Worm (Caenorhabditis elegans) whole organism, L4 larva: ENCODE results near the gene srw-107.
A peak's percentile ranks its signal among the peaks of the same experiment; 100 is the strongest.

Source experiments
- D1046.2 ChIP-seq: fragments of 200-800 bp; sonication (Bioruptor generic); IDR thresholded peaks from 2 replicates; pipeline ENCODE4 v1.3.6; 2022; ENCODE audit warnings: missing genetic modification characterization, missing compliant biosample characterization
- F26F4.8 ChIP-seq: fragments of 200-800 bp; sonication (Bioruptor generic); conservative IDR thresholded peaks from 2 replicates; pipeline ENCODE4 v1.3.6; 2022; ENCODE audit warnings: missing genetic modification characterization, missing compliant biosample characterization
- F37D6.2 ChIP-seq: sonication (generic microtip); optimal IDR thresholded peaks from 2 replicates; lab custom pipeline; 2016; ENCODE audit warnings: mild to moderate bottlenecking, missing genetic modification characterization, missing compliant biosample characterization
- F49E8.2 ChIP-seq: sonication (generic microtip); optimal IDR thresholded peaks from 2 replicates; lab custom pipeline; 2016; ENCODE audit warnings: missing compliant biosample characterization, mild to moderate bottlenecking, missing genetic modification characterization, borderline replicate concordance
- Y5F2A.4 ChIP-seq: fragments of 200-800 bp; sonication (Bioruptor generic); optimal IDR thresholded peaks from 2 replicates; lab custom pipeline; 2018; ENCODE audit warnings: mild to moderate bottlenecking, missing genetic modification characterization, missing compliant biosample characterization
- ZK337.2 ChIP-seq: fragments of 200-800 bp; sonication (Bioruptor generic); IDR thresholded peaks from 2 replicates; pipeline ENCODE4 v1.3.6; 2022; ENCODE audit warnings: missing genetic modification reagents, missing genetic modification characterization, missing compliant biosample characterization
- ZK546.5 ChIP-seq, 2 experiments: sonication (generic microtip); optimal IDR thresholded peaks; 2 replicates each; lab custom pipeline; 2017; ENCODE audit warnings: missing biosample characterization in 2 of 2, missing genetic modification characterization in 2 of 2
- aha-1 ChIP-seq: fragments of 150-350 bp; peaks from one replicate; lab custom pipeline; 2014; ENCODE audit warnings: missing biosample characterization, missing genetic modification characterization
- ceh-28 ChIP-seq: fragments of 150-350 bp; optimal IDR thresholded peaks from 2 replicates; lab custom pipeline; 2014; ENCODE audit warnings: missing biosample characterization, missing genetic modification reagents, missing genetic modification characterization
- ces-1 ChIP-seq: fragments of 150-350 bp; sonication (generic microtip); optimal IDR thresholded peaks from 4 replicates; lab custom pipeline; 2014; ENCODE audit warnings: missing biosample characterization, missing genetic modification reagents, missing genetic modification characterization
- daf-12 ChIP-seq: fragments of 150-350 bp; optimal IDR thresholded peaks from 2 replicates; lab custom pipeline; 2014; ENCODE audit warnings: missing biosample characterization, missing genetic modification reagents, missing genetic modification characterization
- daf-16 ChIP-seq, 3 experiments: sonication (generic microtip); optimal IDR thresholded peaks; 2 replicates each; lab custom pipeline; 2016 to 2017; ENCODE audit warnings: missing genetic modification characterization in 3 of 3, missing genetic modification reagents in 3 of 3, mild to moderate bottlenecking in 2 of 3, missing compliant biosample characterization in 2 of 3, missing biosample characterization in 1 of 3, moderate library complexity in 1 of 3
- daf-8 ChIP-seq: fragments of 200-800 bp; sonication (Bioruptor generic); IDR thresholded peaks from 2 replicates; pipeline ENCODE4 v1.3.6; 2022; ENCODE audit warnings: missing genetic modification characterization, missing compliant biosample characterization
- dmd-6 ChIP-seq: fragments of 200-800 bp; sonication (Bioruptor generic); IDR thresholded peaks from 2 replicates; pipeline ENCODE4 v1.3.6; 2022; ENCODE audit warnings: missing genetic modification reagents, missing genetic modification characterization, missing compliant biosample characterization
- dve-1 ChIP-seq: sonication (generic microtip); optimal IDR thresholded peaks from 2 replicates; lab custom pipeline; 2017; ENCODE audit warnings: antibody characterized with exemption, mild to moderate bottlenecking, missing genetic modification characterization, missing compliant biosample characterization; ENCODE audit not compliant: insufficient read depth
- egl-43 ChIP-seq: fragments of 200-800 bp; sonication (Bioruptor generic); IDR thresholded peaks from 2 replicates; pipeline ENCODE4 v1.3.6; 2022; ENCODE audit warnings: missing genetic modification reagents, missing genetic modification characterization, missing compliant biosample characterization
- hlh-11 ChIP-seq: fragments of 200-800 bp; sonication (Bioruptor generic); optimal IDR thresholded peaks from 2 replicates; lab custom pipeline; 2018; ENCODE audit warnings: mild to moderate bottlenecking, missing genetic modification characterization, missing compliant biosample characterization
- hlh-30 ChIP-seq: sonication (generic microtip); optimal IDR thresholded peaks from 2 replicates; lab custom pipeline; 2017; ENCODE audit warnings: antibody characterized with exemption, mild to moderate bottlenecking, missing genetic modification characterization, missing compliant biosample characterization; ENCODE audit not compliant: insufficient read depth
- jun-1 ChIP-seq: fragments of 150-350 bp; optimal IDR thresholded peaks from 2 replicates; lab custom pipeline; 2014; ENCODE audit warnings: missing biosample characterization, missing genetic modification reagents, missing genetic modification characterization
- lim-7 ChIP-seq: fragments of 200-800 bp; sonication (Bioruptor generic); IDR thresholded peaks from 2 replicates; pipeline ENCODE4 v1.3.6; 2022; ENCODE audit warnings: missing genetic modification characterization, missing compliant biosample characterization
- lin-29 ChIP-seq: fragments of 200-800 bp; sonication (Bioruptor generic); IDR thresholded peaks from 2 replicates; pipeline ENCODE4 v1.3.6; 2022; ENCODE audit warnings: missing genetic modification reagents, missing genetic modification characterization, missing compliant biosample characterization
- lin-39 ChIP-seq: fragments of 150-350 bp; optimal IDR thresholded peaks from 2 replicates; lab custom pipeline; 2014; ENCODE audit warnings: missing biosample characterization, missing genetic modification reagents, missing genetic modification characterization
- lsy-2 ChIP-seq, 2 experiments: fragments of 150-350 bp in 1 of 2; sonication (generic microtip) in 1 of 2; optimal IDR thresholded peaks; 2 replicates each; lab custom pipeline; 2014 to 2017; ENCODE audit warnings: missing biosample characterization in 2 of 2, missing genetic modification characterization in 2 of 2
- madf-5 ChIP-seq, 2 experiments: fragments of 200-800 bp; sonication (Bioruptor generic); IDR thresholded peaks; 2 replicates each; pipeline ENCODE4 v1.3.6; 2022; ENCODE audit warnings: missing compliant biosample characterization in 2 of 2, missing genetic modification characterization in 2 of 2
- mxl-2 ChIP-seq: fragments of 200-800 bp; sonication (Bioruptor generic); conservative IDR thresholded peaks from 2 replicates; pipeline ENCODE4 v1.3.6; 2022; ENCODE audit warnings: missing genetic modification reagents, missing genetic modification characterization, missing compliant biosample characterization
- nhr-10 ChIP-seq: fragments of 150-350 bp; optimal IDR thresholded peaks from 2 replicates; lab custom pipeline; 2014; ENCODE audit warnings: missing biosample characterization, missing genetic modification characterization
- nhr-111 ChIP-seq: fragments of 200-800 bp; sonication (Bioruptor generic); optimal IDR thresholded peaks from 2 replicates; lab custom pipeline; 2018; ENCODE audit warnings: mild to moderate bottlenecking, missing genetic modification characterization, missing compliant biosample characterization
- nhr-28 ChIP-seq: fragments of 150-350 bp; optimal IDR thresholded peaks from 2 replicates; lab custom pipeline; 2014; ENCODE audit warnings: missing biosample characterization, missing genetic modification characterization
- nhr-77 ChIP-seq: fragments of 150-350 bp; optimal IDR thresholded peaks from 2 replicates; lab custom pipeline; 2014; ENCODE audit warnings: missing biosample characterization, missing genetic modification characterization
- php-3 ChIP-seq: fragments of 200-800 bp; sonication (Bioruptor generic); IDR thresholded peaks from 2 replicates; pipeline ENCODE4 v1.3.6; 2022; ENCODE audit warnings: missing genetic modification reagents, missing genetic modification characterization, missing compliant biosample characterization
- pqm-1 ChIP-seq: sonication (generic microtip); optimal IDR thresholded peaks from 2 replicates; lab custom pipeline; 2017; ENCODE audit warnings: missing biosample characterization, missing genetic modification characterization
- sdz-12 ChIP-seq: fragments of 200-800 bp; sonication (Bioruptor generic); optimal IDR thresholded peaks from 2 replicates; lab custom pipeline; 2018; ENCODE audit warnings: mild to moderate bottlenecking, missing genetic modification characterization, missing compliant biosample characterization
- set-16 ChIP-seq: fragments of 200-800 bp; sonication (Bioruptor generic); IDR thresholded peaks from 2 replicates; pipeline ENCODE4 v1.3.6; 2022; ENCODE audit warnings: missing genetic modification reagents, missing genetic modification characterization, missing compliant biosample characterization
- skn-1 ChIP-seq: fragments of 150-350 bp; optimal IDR thresholded peaks from 2 replicates; lab custom pipeline; 2014; ENCODE audit warnings: missing biosample characterization, missing genetic modification characterization
- spr-1 ChIP-seq: sonication (generic microtip); optimal IDR thresholded peaks from 2 replicates; lab custom pipeline; 2016; ENCODE audit warnings: mild to moderate bottlenecking, missing genetic modification characterization, missing compliant biosample characterization
- tag-97 ChIP-seq: fragments of 200-800 bp; sonication (Bioruptor generic); IDR thresholded peaks from 2 replicates; pipeline ENCODE4 v1.3.6; 2022; ENCODE audit warnings: missing genetic modification characterization, missing compliant biosample characterization
- tra-1 ChIP-seq: fragments of 200-800 bp; sonication (Bioruptor generic); IDR thresholded peaks from 2 replicates; pipeline ENCODE4 v1.3.6; 2022; ENCODE audit warnings: missing genetic modification reagents, missing genetic modification characterization, missing compliant biosample characterization
- unc-130 ChIP-seq: sonication (generic microtip); optimal IDR thresholded peaks from 2 replicates; lab custom pipeline; 2016; ENCODE audit warnings: missing genetic modification reagents, missing genetic modification characterization, missing compliant biosample characterization
- zag-1 ChIP-seq: fragments of 150-350 bp; optimal IDR thresholded peaks from 2 replicates; lab custom pipeline; 2014; ENCODE audit warnings: missing biosample characterization, missing genetic modification characterization

srw-107 gene

DNA sequence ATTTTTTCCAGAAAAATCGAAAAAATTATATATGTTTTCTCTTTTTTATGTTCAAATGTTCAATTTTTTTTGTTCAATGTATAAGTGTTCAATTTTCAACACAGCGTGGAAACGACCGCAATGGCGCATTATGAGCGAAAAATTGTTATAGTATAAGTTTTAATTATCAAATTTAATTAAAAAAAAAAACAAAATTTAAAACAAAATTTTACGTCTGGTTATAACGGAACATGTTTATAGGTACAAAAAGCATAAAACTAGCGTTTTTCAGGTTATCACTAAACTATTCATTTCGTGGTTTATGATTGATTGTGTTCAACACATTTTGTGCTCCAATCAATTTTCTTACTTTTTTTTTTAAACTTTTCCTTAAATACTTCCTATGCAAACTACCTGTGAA lies 32.1 kb downstream of the srw-107 start, which contains the start of gene nhr-106:
nhr-106 (plus strand) TSS at position 301 of the 400 bp plus-strand sequence.
- TF ChIP-seq dmd-6 (GFP tag; lab: Robert Waterston, UW) (peak; percentile 48; the same call in 1 of the 2 replicates), daf-16 (GFP tag; optimal IDR thresholded peaks at IDR 0.05; lab: Kevin White, UChicago) (no peak), daf-16 (tag; optimal IDR thresholded peaks at IDR 0.05; lab: Kevin White, UChicago) (peak; percentile 26), jun-1 (tag; lab: Kevin White, UChicago) (no peak), nhr-28 (tag; lab: Kevin White, UChicago) (peak; percentile 78), pqm-1 (tag; lab: Kevin White, UChicago) (peak; percentile 20)

DNA sequence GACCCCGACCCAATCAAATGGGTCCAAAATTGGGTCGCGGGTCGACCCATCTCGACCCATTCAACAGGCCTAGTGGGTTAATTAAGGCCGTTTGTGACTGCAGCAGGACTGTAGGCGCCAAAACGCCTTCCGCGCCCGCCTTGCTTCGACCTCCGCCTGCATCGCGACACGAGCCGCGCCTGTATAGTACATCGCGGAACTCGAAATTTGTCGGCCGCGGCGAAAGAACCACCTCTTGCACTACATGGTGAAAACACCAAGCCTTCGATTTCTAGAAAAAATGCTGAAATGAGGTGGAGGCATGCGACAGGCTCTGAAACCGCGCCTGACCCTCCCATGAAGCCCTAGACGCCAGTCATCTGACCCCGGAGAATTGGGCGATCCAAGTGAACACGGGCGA lies 33.4 kb downstream of the srw-107 start:
- TF ChIP-seq ceh-28 (tag; lab: Kevin White, UChicago), result no peak
- no peak for TF ChIP-seq lsy-2 (tag; optimal IDR thresholded peaks at IDR 0.05; lab: Kevin White, UChicago)
- TF ChIP-seq hlh-11 (tag; lab: Kevin White, UChicago), result no peak
- no peak for TF ChIP-seq ces-1 (GFP tag; lab: Kevin White, UChicago)
- TF ChIP-seq daf-8, result no peak
- TF ChIP-seq egl-43 (GFP tag; lab: Robert Waterston, UW), result 0 out of 2 replicates have a peak, but pooled peaks have one; percentile 63
- TF ChIP-seq set-16, result peak; percentile 64
- 0 out of 2 replicates have a peak, but pooled peaks have one; percentile 3 for TF ChIP-seq lim-7 (GFP tag; lab: Robert Waterston, UW)
- TF ChIP-seq unc-130 (GFP tag; lab: Kevin White, UChicago), result no peak
- no peak for TF ChIP-seq nhr-10 (tag; lab: Kevin White, UChicago)
- no peak for TF ChIP-seq sdz-12 (GFP tag; lab: Kevin White, UChicago)
- no peak for TF ChIP-seq tra-1 (GFP tag; lab: Robert Waterston, UW)
- peak; percentile 11 for TF ChIP-seq aha-1 (tag; lab: Kevin White, UChicago)

DNA sequence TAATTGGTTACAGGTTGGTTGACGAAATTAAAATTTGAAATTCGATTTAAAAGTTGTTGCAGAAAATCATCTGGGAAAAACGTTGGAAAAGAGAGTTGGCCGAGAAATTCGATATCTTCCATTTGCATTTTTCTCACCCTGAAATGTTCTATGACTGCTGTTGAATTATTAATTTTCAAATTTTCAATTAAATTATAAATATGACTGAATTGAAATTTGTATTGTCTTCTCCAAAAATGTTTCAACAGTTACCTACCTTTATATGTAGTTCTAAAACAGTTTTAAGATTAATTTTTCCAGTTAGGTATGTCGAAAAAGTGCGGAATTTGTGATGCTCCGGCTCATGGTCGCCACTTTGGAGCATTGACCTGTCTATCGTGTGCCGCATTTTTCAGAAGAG lies 34.7 kb downstream of the srw-107 start, which contains the start of gene nhr-211:
nhr-211 (plus strand) TSS at position 301 of the 400 bp plus-strand sequence.
- TF ChIP-seq spr-1 (tag; lab: Kevin White, UChicago) (no peak), lim-7 (GFP tag; lab: Robert Waterston, UW) (no peak), jun-1 (tag; lab: Kevin White, UChicago) (no peak)

DNA sequence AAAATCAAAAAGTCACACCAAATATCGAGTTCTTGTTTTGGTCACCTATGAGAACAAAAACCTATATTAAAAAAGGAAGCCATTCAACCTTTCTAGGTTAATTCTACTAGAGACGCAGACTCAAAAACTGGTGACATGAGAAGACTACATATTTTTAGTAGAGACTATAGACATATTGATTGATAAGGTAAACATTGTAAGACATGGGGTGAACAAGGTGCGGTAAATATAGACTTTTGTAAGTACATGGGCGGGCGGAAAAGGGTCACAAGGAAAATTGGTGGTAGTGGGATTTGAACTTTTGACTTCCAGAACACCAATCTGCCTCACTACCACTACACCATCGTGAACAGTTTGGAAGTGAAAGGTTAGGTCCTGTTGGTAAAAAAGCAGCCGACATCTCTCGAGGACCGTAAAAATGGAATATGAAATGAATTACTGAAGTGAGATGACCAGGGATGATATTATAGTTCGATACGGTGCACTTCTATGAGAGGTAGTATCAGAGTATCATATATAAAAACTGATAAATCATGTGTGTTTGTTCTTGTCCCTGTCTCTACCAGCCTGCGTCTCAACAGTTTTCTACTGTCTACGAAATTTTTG lies 37.0 kb downstream of the srw-107 start, which contains the start of gene nhr-212:
nhr-212 (plus strand) TSS at position 573 of the 606 bp plus-strand sequence.
- TF ChIP-seq lin-29 (GFP tag; lab: Robert Waterston, UW), result no peak
- no peak for TF ChIP-seq unc-130 (GFP tag; lab: Kevin White, UChicago)
- TF ChIP-seq Y5F2A.4 (GFP tag; lab: Kevin White, UChicago), result no peak
- no peak for TF ChIP-seq daf-16 (GFP tag; optimal IDR thresholded peaks at IDR 0.05; lab: Kevin White, UChicago)
- peak; percentile 47 for TF ChIP-seq daf-16 (tag; optimal IDR thresholded peaks at IDR 0.05; lab: Kevin White, UChicago)
- TF ChIP-seq nhr-28 (tag; lab: Kevin White, UChicago), result peak; percentile 82
- TF ChIP-seq lim-7 (GFP tag; lab: Robert Waterston, UW), result no peak
- TF ChIP-seq zag-1, result no peak
- TF ChIP-seq ceh-28 (tag; lab: Kevin White, UChicago), result no peak
- TF ChIP-seq F26F4.8 (GFP tag; lab: Robert Waterston, UW), result no peak
- TF ChIP-seq ZK546.5 (tag; optimal IDR thresholded peaks at IDR 0.05; lab: Kevin White, UChicago), result no peak
- TF ChIP-seq daf-12 (tag; lab: Kevin White, UChicago), result no peak
- peak; percentile 26 for TF ChIP-seq hlh-11 (tag; lab: Kevin White, UChicago)
- no peak for TF ChIP-seq nhr-111 (GFP tag; lab: Kevin White, UChicago)
- no peak for TF ChIP-seq skn-1 (tag; lab: Kevin White, UChicago)
- TF ChIP-seq ZK337.2 (GFP tag; lab: Robert Waterston, UW), result no peak
- TF ChIP-seq tag-97, result no peak
- no peak for TF ChIP-seq mxl-2
- no peak for TF ChIP-seq daf-8
- TF ChIP-seq hlh-30 (tag; lab: Kevin White, UChicago), result peak; percentile 28
- no peak for TF ChIP-seq F37D6.2
- peak; percentile 25; the same call in 1 of the 2 replicates for TF ChIP-seq dmd-6 (GFP tag; lab: Robert Waterston, UW)
- TF ChIP-seq D1046.2 (GFP tag; lab: Robert Waterston, UW), result no peak
- no peak for TF ChIP-seq aha-1 (tag; lab: Kevin White, UChicago)
- TF ChIP-seq pqm-1 (tag; lab: Kevin White, UChicago), result peak; percentile 13
- 0 out of 2 replicates have a peak, but pooled peaks have one; percentile 10 for TF ChIP-seq php-3 (GFP tag; lab: Robert Waterston, UW)
- no peak for TF ChIP-seq lin-39 (tag; lab: Kevin White, UChicago)
- TF ChIP-seq nhr-77 (tag; lab: Kevin White, UChicago), result no peak
- peak; percentile 45 for TF ChIP-seq dve-1 (tag; lab: Kevin White, UChicago)
- 0 out of 2 replicates have a peak, but pooled peaks have one; percentile 16 for TF ChIP-seq tra-1 (GFP tag; lab: Robert Waterston, UW)
- no peak for TF ChIP-seq F49E8.2 (tag; lab: Kevin White, UChicago)
- TF ChIP-seq madf-5 (GFP tag; IDR thresholded peaks at IDR 0.05; lab: Robert Waterston, UW), result no peak
